Worm (Caenorhabditis elegans) whole organism, L4/young adult: ENCODE results near the gene T02E9.6.

Experiments used
- W03F9.2 ChIP-seq: fragments of 150-350 bp; optimal IDR thresholded peaks from 2 replicates; lab custom pipeline; 2014; ENCODE audit warnings: missing biosample characterization, missing genetic modification characterization
- him-1 ChIP-seq: sonication (generic microtip); optimal IDR thresholded peaks from 2 replicates; lab custom pipeline; 2016; ENCODE audit warnings: missing genotype, missing genetic modification reagents, missing genetic modification characterization, missing compliant biosample characterization

DNA sequence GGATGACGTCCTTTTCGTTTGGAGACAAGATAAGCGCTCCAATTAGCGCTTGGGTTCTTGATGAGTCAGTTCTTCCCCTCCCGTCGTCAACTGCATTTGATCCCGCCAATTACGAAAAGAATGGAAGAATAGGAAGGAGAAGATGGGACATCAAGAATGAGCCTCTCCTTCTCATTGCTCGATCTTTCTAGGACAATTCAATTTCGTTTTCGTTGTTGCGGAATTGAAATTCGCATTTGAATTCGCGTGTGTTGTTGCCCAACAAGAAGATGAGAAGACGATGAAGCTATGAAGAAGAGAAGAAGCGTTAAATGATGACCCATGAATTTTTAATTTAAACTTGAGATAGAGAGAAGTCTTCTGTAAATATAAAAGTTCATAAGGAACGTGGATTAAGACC is 2.8 kb upstream of the T02E9.6 start:
- TF ChIP-seq him-1 (tag; lab: Kevin White, UChicago), result no peak
- no peak for TF ChIP-seq W03F9.2 (tag; lab: Kevin White, UChicago)
